Fruit fly (Drosophila melanogaster) whole organism, embryonic: ENCODE data around the gene CG10038.
A peak's percentile ranks its signal among the peaks of the same experiment; 100 is the strongest.

ENCODE experiments used
- Ada2b ChIP-seq: fragments of 200-800 bp; sonication (Bioruptor generic); IDR thresholded peaks from 2 replicates; pipeline ENCODE4 v1.3.6; 2022; ENCODE audit warnings: missing biosample characterization, missing genetic modification characterization
- C15 ChIP-seq: fragments of 200-800 bp; sonication (Bioruptor generic); IDR thresholded peaks from 3 replicates; pipeline ENCODE4 v1.3.6; 2022; ENCODE audit warnings: missing biosample characterization, missing genetic modification characterization
- CG11247 ChIP-seq: fragments of 200-800 bp; sonication (Bioruptor generic); IDR thresholded peaks from 2 replicates; pipeline ENCODE4 v1.3.6; 2022; ENCODE audit warnings: missing biosample characterization, missing genetic modification characterization
- CG12299 ChIP-seq: fragments of 200-800 bp; sonication (Bioruptor generic); optimal IDR thresholded peaks from 2 replicates; lab custom pipeline; 2018; ENCODE audit warnings: missing biosample characterization, mild to moderate bottlenecking, missing genetic modification characterization
- CG12391 ChIP-seq: fragments of 200-800 bp; sonication (Bioruptor generic); optimal IDR thresholded peaks from 3 replicates; lab custom pipeline; 2018; ENCODE audit warnings: missing biosample characterization, mild to moderate bottlenecking, missing genetic modification characterization, moderate library complexity
- CG13775 ChIP-seq: fragments of 200-800 bp; sonication (Bioruptor generic); optimal IDR thresholded peaks from 3 replicates; lab custom pipeline; 2017; ENCODE audit warnings: missing biosample characterization, mild to moderate bottlenecking, missing genetic modification characterization
- CG14050 ChIP-seq: fragments of 200-800 bp; sonication (Bioruptor generic); IDR thresholded peaks from 3 replicates; pipeline ENCODE4 v1.3.6; 2022; ENCODE audit warnings: missing biosample characterization, missing genetic modification characterization
- CG14710 ChIP-seq: fragments of 200-800 bp; sonication (Bioruptor generic); optimal IDR thresholded peaks from 3 replicates; lab custom pipeline; 2019; ENCODE audit warnings: missing biosample characterization, mild to moderate bottlenecking, missing genetic modification characterization, moderate library complexity
- CG14860 ChIP-seq: fragments of 200-800 bp; sonication (Bioruptor generic); IDR thresholded peaks from 3 replicates; pipeline ENCODE4 v1.3.6; 2022; ENCODE audit warnings: missing biosample characterization, missing genetic modification characterization; ENCODE audit not compliant: partially characterized antibody
- CG1529 ChIP-seq: fragments of 200-800 bp; sonication (Bioruptor generic); optimal IDR thresholded peaks from 3 replicates; lab custom pipeline; 2018; ENCODE audit warnings: missing biosample characterization, missing genetic modification characterization
- CG1602 ChIP-seq: fragments of 200-800 bp; sonication (Bioruptor generic); optimal IDR thresholded peaks from 3 replicates; lab custom pipeline; 2016; ENCODE audit warnings: missing biosample characterization, missing genetic modification characterization
- CG16779 ChIP-seq: fragments of 200-800 bp; sonication (Bioruptor generic); IDR thresholded peaks from 2 replicates; pipeline ENCODE4 v1.3.6; 2022; ENCODE audit warnings: missing biosample characterization, missing genetic modification characterization
- CG17359 ChIP-seq: fragments of 200-800 bp; sonication (Bioruptor generic); optimal IDR thresholded peaks from 3 replicates; lab custom pipeline; 2018; ENCODE audit warnings: missing biosample characterization, mild to moderate bottlenecking, missing genetic modification characterization, moderate library complexity
- CG17912 ChIP-seq: fragments of 200-800 bp; sonication (Bioruptor generic); optimal IDR thresholded peaks from 2 replicates; lab custom pipeline; 2018; ENCODE audit warnings: missing biosample characterization, mild to moderate bottlenecking, missing genetic modification characterization
- CG18619 ChIP-seq: fragments of 200-800 bp; sonication (Bioruptor generic); optimal IDR thresholded peaks from 3 replicates; lab custom pipeline; 2017; ENCODE audit warnings: missing biosample characterization, mild to moderate bottlenecking, missing genetic modification characterization
- CG2202 ChIP-seq: fragments of 200-800 bp; sonication (Bioruptor generic); optimal IDR thresholded peaks from 2 replicates; lab custom pipeline; 2018; ENCODE audit warnings: missing biosample characterization, mild to moderate bottlenecking, missing genetic modification characterization
- CG31388 ChIP-seq: fragments of 200-800 bp; sonication (Bioruptor generic); optimal IDR thresholded peaks from 2 replicates; lab custom pipeline; 2016; ENCODE audit warnings: missing biosample characterization, missing genetic modification characterization
- CG42726 ChIP-seq: fragments of 200-800 bp; sonication (Bioruptor generic); IDR thresholded peaks from 2 replicates; pipeline ENCODE4 v1.3.6; 2022; ENCODE audit warnings: missing biosample characterization, missing genetic modification characterization; ENCODE audit not compliant: partially characterized antibody
- CG4404 ChIP-seq: fragments of 200-800 bp; sonication (Bioruptor generic); IDR thresholded peaks from 2 replicates; pipeline ENCODE4 v1.3.6; 2022; ENCODE audit warnings: missing biosample characterization, missing genetic modification characterization
- CG4854 ChIP-seq: fragments of 200-800 bp; sonication (Bioruptor generic); optimal IDR thresholded peaks from 2 replicates; lab custom pipeline; 2016; ENCODE audit warnings: missing biosample characterization, missing genetic modification characterization, inconsistent platforms
- CG5953 ChIP-seq: fragments of 200-800 bp; sonication (Bioruptor generic); IDR thresholded peaks from 2 replicates; pipeline ENCODE4 v1.3.6; 2022; ENCODE audit warnings: missing biosample characterization, missing genetic modification characterization
- CG6689 ChIP-seq: fragments of 200-800 bp; sonication (Bioruptor generic); IDR thresholded peaks from 2 replicates; pipeline ENCODE4 v1.3.6; 2022; ENCODE audit warnings: missing biosample characterization, missing genetic modification characterization
- CG7839 ChIP-seq: fragments of 200-800 bp; sonication (Bioruptor generic); optimal IDR thresholded peaks from 3 replicates; lab custom pipeline; 2018; ENCODE audit warnings: missing biosample characterization, mild to moderate bottlenecking, missing genetic modification characterization, moderate library complexity
- CG7987 ChIP-seq: fragments of 200-800 bp; sonication (Bioruptor generic); optimal IDR thresholded peaks from 2 replicates; lab custom pipeline; 2018; ENCODE audit warnings: missing biosample characterization, mild to moderate bottlenecking, missing genetic modification characterization, moderate library complexity
- CG8089 ChIP-seq: fragments of 200-800 bp; sonication (Bioruptor generic); optimal IDR thresholded peaks from 3 replicates; lab custom pipeline; 2016; ENCODE audit warnings: missing biosample characterization, missing genetic modification characterization
- CG8388 ChIP-seq: fragments of 200-800 bp; sonication (Bioruptor generic); optimal IDR thresholded peaks from 2 replicates; lab custom pipeline; 2019; ENCODE audit warnings: missing biosample characterization, mild to moderate bottlenecking, missing genetic modification characterization, moderate library complexity
- CG8765 ChIP-seq: fragments of 200-800 bp; sonication (Bioruptor generic); IDR thresholded peaks from 2 replicates; pipeline ENCODE4 v1.3.6; 2022; ENCODE audit warnings: missing biosample characterization, missing genetic modification characterization
- Gug ChIP-seq: fragments of 200-800 bp; sonication (Bioruptor generic); IDR thresholded peaks from 4 replicates; pipeline ENCODE4 v1.3.6; 2022; ENCODE audit warnings: missing biosample characterization, missing genetic modification characterization
- Hr51 ChIP-seq, 2 experiments: fragments of 200-800 bp; sonication (Bioruptor generic); optimal IDR thresholded peaks; 2 replicates in 1 of 2; 3 replicates in 1 of 2; lab custom pipeline; 2016 to 2018; ENCODE audit warnings: missing biosample characterization in 2 of 2, missing genetic modification characterization in 2 of 2, mild to moderate bottlenecking in 1 of 2, moderate library complexity in 1 of 2
- Scr ChIP-seq: fragments of 200-800 bp; sonication (Bioruptor generic); IDR thresholded peaks from 2 replicates; pipeline ENCODE4 v1.3.6; 2022; ENCODE audit warnings: missing biosample characterization, missing genetic modification characterization; ENCODE audit not compliant: partially characterized antibody
- Ssrp ChIP-seq: fragments of 200-800 bp; sonication (Bioruptor generic); optimal IDR thresholded peaks from 2 replicates; lab custom pipeline; 2018; ENCODE audit warnings: missing biosample characterization, mild to moderate bottlenecking, missing genetic modification characterization, moderate library complexity
- Trl ChIP-seq, 3 experiments: fragments of >200 bp in 2 of 3; fragments of 200-800 bp in 1 of 3; sonication (Bioruptor generic) in 1 of 3; optimal IDR thresholded peaks; 2 replicates in 1 of 3; 3 replicates in 2 of 3; lab custom pipeline; 2016 to 2017; ENCODE audit warnings: missing biosample characterization in 1 of 3, missing genetic modification characterization in 1 of 3
- ap ChIP-seq: fragments of 200-800 bp; sonication (Bioruptor generic); IDR thresholded peaks from 2 replicates; pipeline ENCODE4 v1.3.6; 2022; ENCODE audit warnings: missing biosample characterization, missing genetic modification characterization
- corto ChIP-seq: fragments of 200-800 bp; sonication (Bioruptor generic); optimal IDR thresholded peaks from 2 replicates; lab custom pipeline; 2016; ENCODE audit warnings: missing biosample characterization, mild to moderate bottlenecking, missing genetic modification characterization, moderate library complexity
- dmrt11E ChIP-seq: fragments of 200-800 bp; sonication (Bioruptor generic); optimal IDR thresholded peaks from 3 replicates; lab custom pipeline; 2018; ENCODE audit warnings: missing biosample characterization, mild to moderate bottlenecking, missing genetic modification characterization, moderate library complexity
- dmrt99B ChIP-seq: fragments of 200-800 bp; sonication (Bioruptor generic); optimal IDR thresholded peaks from 2 replicates; lab custom pipeline; 2018; ENCODE audit warnings: missing biosample characterization, mild to moderate bottlenecking, missing genetic modification characterization, moderate library complexity
- fd3F ChIP-seq: fragments of 200-800 bp; sonication (Bioruptor generic); optimal IDR thresholded peaks from 2 replicates; lab custom pipeline; 2018; ENCODE audit warnings: missing biosample characterization, mild to moderate bottlenecking, missing genetic modification characterization, moderate library complexity
- gsb-n ChIP-seq: fragments of 200-800 bp; sonication (Bioruptor generic); optimal IDR thresholded peaks from 3 replicates; lab custom pipeline; 2018; ENCODE audit warnings: missing biosample characterization, mild to moderate bottlenecking, missing genetic modification characterization
- h ChIP-seq: fragments of >200 bp; optimal IDR thresholded peaks from 2 replicates; lab custom pipeline; 2017
- jing ChIP-seq: fragments of 200-800 bp; sonication (Bioruptor generic); optimal IDR thresholded peaks from 2 replicates; lab custom pipeline; 2018; ENCODE audit warnings: missing biosample characterization, mild to moderate bottlenecking, missing genetic modification characterization
- lmd ChIP-seq: fragments of 200-800 bp; sonication (Bioruptor generic); IDR thresholded peaks from 2 replicates; pipeline ENCODE4 v1.3.6; 2022; ENCODE audit warnings: missing biosample characterization, missing genetic modification characterization
- pho ChIP-seq: fragments of 200-800 bp; sonication (Bioruptor generic); optimal IDR thresholded peaks from 2 replicates; lab custom pipeline; 2016; ENCODE audit warnings: missing biosample characterization, missing genetic modification characterization
- repo ChIP-seq: fragments of 200-800 bp; sonication (Bioruptor generic); optimal IDR thresholded peaks from 2 replicates; lab custom pipeline; 2016; ENCODE audit warnings: missing biosample characterization, missing genetic modification characterization
- stc ChIP-seq: fragments of 200-800 bp; sonication (Bioruptor generic); IDR thresholded peaks from 2 replicates; pipeline ENCODE4 v1.3.6; 2022; ENCODE audit warnings: missing biosample characterization, missing genetic modification characterization
- stwl ChIP-seq: fragments of 200-800 bp; sonication (Bioruptor generic); optimal IDR thresholded peaks from 3 replicates; lab custom pipeline; 2018; ENCODE audit warnings: missing biosample characterization, mild to moderate bottlenecking, missing genetic modification characterization, moderate library complexity
- tup ChIP-seq: fragments of 200-800 bp; sonication (Bioruptor generic); optimal IDR thresholded peaks from 2 replicates; lab custom pipeline; 2016; ENCODE audit warnings: missing biosample characterization, mild to moderate bottlenecking, missing genetic modification characterization, moderate library complexity
- wor ChIP-seq: fragments of 200-800 bp; sonication (Bioruptor generic); IDR thresholded peaks from 2 replicates; pipeline ENCODE4 v1.3.6; 2022; ENCODE audit warnings: missing biosample characterization, missing genetic modification characterization

CG10038 gene

DNA sequence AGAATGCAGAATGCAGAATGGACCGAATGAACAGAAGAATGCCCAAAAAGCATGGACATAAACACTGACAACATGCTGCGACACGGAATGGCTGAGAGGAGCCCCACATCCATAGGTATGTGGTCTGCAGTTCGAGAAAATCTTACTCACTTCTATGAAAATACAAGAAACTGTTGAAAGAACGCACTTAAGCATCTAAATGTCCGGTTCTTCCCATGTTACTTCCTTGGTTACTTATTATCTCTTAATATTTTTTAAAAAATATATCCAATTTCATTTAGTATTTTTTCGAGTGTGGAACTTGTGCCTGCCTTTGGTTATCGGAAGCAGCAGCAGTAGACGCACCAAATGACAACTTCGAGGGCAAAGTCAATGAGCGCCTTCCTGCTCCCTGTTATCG, 36.2 kb downstream of the CG10038 start (continued):
- TF ChIP-seq CG11247 (GFP tag; lab: Robert Waterston, UW) = no peak
- no peak for TF ChIP-seq Gug (GFP tag; lab: Robert Waterston, UW)
- TF ChIP-seq dmrt11E (tag; lab: Kevin White, UChicago) = peak; percentile 75
- no peak for TF ChIP-seq fd3F (GFP tag; lab: Kevin White, UChicago)
- no peak for TF ChIP-seq CG12299 (tag; lab: Kevin White, UChicago)
- TF ChIP-seq CG8765 (GFP tag; lab: Robert Waterston, UW) = no peak
- no peak for TF ChIP-seq CG8089
- no peak for TF ChIP-seq Hr51 (GFP tag; optimal IDR thresholded peaks at IDR 0.05; lab: Kevin White, UChicago)
- no peak for TF ChIP-seq CG4854 (GFP tag; lab: Kevin White, UChicago)
- TF ChIP-seq ap (GFP tag; lab: Robert Waterston, UW) = no peak
- peak; percentile 23 for TF ChIP-seq CG7839 (tag; lab: Kevin White, UChicago)
- no peak for TF ChIP-seq CG17912 (GFP tag; lab: Kevin White, UChicago)
- TF ChIP-seq Scr (GFP tag; lab: Robert Waterston, UW) = no peak
- TF ChIP-seq jing = peak; percentile 19
- peak; percentile 9 for TF ChIP-seq CG1602 (GFP tag; lab: Kevin White, UChicago)
- peak; percentile 22 for TF ChIP-seq gsb-n (tag; lab: Kevin White, UChicago)
- TF ChIP-seq CG14860 (GFP tag; lab: Robert Waterston, UW) = no peak
- TF ChIP-seq CG6689 (GFP tag; lab: Robert Waterston, UW) = peak; percentile 49
- TF ChIP-seq C15 (GFP tag; lab: Robert Waterston, UW) = no peak
- peak; percentile 35 for TF ChIP-seq CG8388 (GFP tag; lab: Kevin White, UChicago)
- no peak for TF ChIP-seq lmd (GFP tag; lab: Robert Waterston, UW)
- TF ChIP-seq CG14710 (tag; lab: Kevin White, UChicago) = peak; percentile 9
- TF ChIP-seq CG31388 (GFP tag; lab: Kevin White, UChicago) = no peak
- no peak for TF ChIP-seq CG14050 (GFP tag; lab: Robert Waterston, UW)
- TF ChIP-seq CG17359 = no peak
- no peak for TF ChIP-seq CG1529
- TF ChIP-seq repo (GFP tag; lab: Kevin White, UChicago) = no peak
- TF ChIP-seq CG4404 (GFP tag; lab: Robert Waterston, UW) = peak; percentile 47
- peak; percentile 87 for TF ChIP-seq corto (GFP tag; lab: Kevin White, UChicago)
- no peak for TF ChIP-seq h
- no peak for TF ChIP-seq stwl
- peak; percentile 27 for TF ChIP-seq CG2202
- TF ChIP-seq Ssrp = peak; percentile 27
- TF ChIP-seq pho (GFP tag; lab: Kevin White, UChicago) = no peak
- no peak for TF ChIP-seq stc (GFP tag; lab: Robert Waterston, UW)
- no peak for TF ChIP-seq wor (GFP tag; lab: Robert Waterston, UW)
- TF ChIP-seq CG42726 = no peak
- no peak for TF ChIP-seq tup
- no peak for TF ChIP-seq Ada2b
- TF ChIP-seq Trl (optimal IDR thresholded peaks at IDR 0.05; lab: Kevin White, UChicago) = no peak
- TF ChIP-seq Trl (GFP tag; optimal IDR thresholded peaks at IDR 0.05; lab: Kevin White, UChicago) = no peak
- TF ChIP-seq CG18619 = no peak
- no peak for TF ChIP-seq CG5953 (GFP tag; lab: Robert Waterston, UW)
- TF ChIP-seq dmrt99B (tag; lab: Kevin White, UChicago) = no peak
- peak; percentile 44 for TF ChIP-seq CG12391 (tag; lab: Kevin White, UChicago)
- TF ChIP-seq CG7987 (GFP tag; lab: Kevin White, UChicago) = no peak
- peak; percentile 7 for TF ChIP-seq CG13775 (GFP tag; lab: Kevin White, UChicago)
- no peak for TF ChIP-seq CG16779
